Fruit fly (Drosophila melanogaster): ENCODE data around the gene Hcs.
A peak's percentile ranks its signal among the peaks of the same experiment; 100 is the strongest.

Hcs gene

dm6 chr3R:5482790-5483189 is 8.1 kb downstream of the Hcs start:
- TF ChIP-seq Hmr (GFP tag; optimal IDR thresholded peaks at IDR 0.05) (no peak), Ets65A (GFP tag) (peak; percentile 82), CG32532 (GFP tag; IDR thresholded peaks at IDR 0.05) (no peak), usp (GFP tag; optimal IDR thresholded peaks at IDR 0.05) (no peak), chinmo (GFP tag; IDR thresholded peaks at IDR 0.05; ENCODE audit: partially characterized antibody) (no peak), Mrtf (GFP tag; IDR thresholded peaks at IDR 0.05) (no peak), CG12104 (GFP tag; optimal IDR thresholded peaks at IDR 0.05) (no peak), CG3838 (GFP tag; optimal IDR thresholded peaks at IDR 0.05) (no peak)

dm6 chr3R:5483488-5484109 is 8.9 kb downstream of the Hcs start, which contains the start of gene ksr:
TSS of gene ksr (minus strand) at chr3R:5483906.
- TF ChIP-seq gcm (GFP tag; optimal IDR thresholded peaks at IDR 0.05) (no peak), chm (GFP tag; IDR thresholded peaks at IDR 0.05) (peak; percentile 32; the same call in 1 of the 2 replicates), Jarid2 (GFP tag; optimal IDR thresholded peaks at IDR 0.05) (peak; percentile 2), CG9932 (GFP tag; IDR thresholded peaks at IDR 0.05) (peak; percentile 19; the same call in 1 of the 2 replicates), CG13624 (GFP tag; optimal IDR thresholded peaks at IDR 0.05) (no peak), CG15514 (GFP tag; optimal IDR thresholded peaks at IDR 0.05) (peak; percentile 19), oc (tag; optimal IDR thresholded peaks at IDR 0.05) (no peak), Bgb (GFP tag; IDR thresholded peaks at IDR 0.05; ENCODE audit: partially characterized antibody) (peak; percentile 29; the same call in 1 of the 2 replicates), nmo (GFP tag; optimal IDR thresholded peaks at IDR 0.05) (peak; percentile 37), CG17802 (tag; optimal IDR thresholded peaks at IDR 0.05) (peak; percentile 18), vvl (GFP tag; IDR thresholded peaks at IDR 0.05) (peak; percentile 34; the same call in 1 of the 2 replicates), CG7963 (GFP tag; IDR thresholded peaks at IDR 0.05; ENCODE audit: partially characterized antibody) (0 out of 3 replicates have a peak, but pooled peaks have one; percentile 6), MESR4 (GFP tag; optimal IDR thresholded peaks at IDR 0.05) (peak; percentile 98), CG10462 (GFP tag; optimal IDR thresholded peaks at IDR 0.05) (peak; percentile 5), lola (GFP tag; optimal IDR thresholded peaks at IDR 0.05) (peak in 1 of 3 experiments; percentile 29), Fer1 (GFP tag; optimal IDR thresholded peaks at IDR 0.05) (peak; percentile 28), gfzf (GFP tag; optimal IDR thresholded peaks at IDR 0.05) (peak; percentile 69), tgo (GFP tag; IDR thresholded peaks at IDR 0.05) (peak; percentile 51; the same call in 1 of the 3 replicates), MBD-R2 (GFP tag; IDR thresholded peaks at IDR 0.05) (peak; percentile 80), dpn (GFP tag; optimal IDR thresholded peaks at IDR 0.05) (peak in 1 of 2 experiments; percentile 10), rib (GFP tag; IDR thresholded peaks at IDR 0.05) (no peak), CG4360 (GFP tag; IDR thresholded peaks at IDR 0.05) (peak; percentile 27; the same call in 1 of the 2 replicates), CoRest (tag; optimal IDR thresholded peaks at IDR 0.05) (peak; percentile 33), hkb (optimal IDR thresholded peaks at IDR 0.05) (no peak), hkb (GFP tag; IDR thresholded peaks at IDR 0.05) (0 out of 2 replicates have a peak, but pooled peaks have one; percentile 19), CG10267 (tag; optimal IDR thresholded peaks at IDR 0.05) (peak; percentile 74), CG5953 (GFP tag; IDR thresholded peaks at IDR 0.05) (no peak), Sin3A (optimal IDR thresholded peaks at IDR 0.05) (peak; percentile 13), CG13287 (GFP tag; IDR thresholded peaks at IDR 0.05; ENCODE audit: partially characterized antibody) (peak; percentile 21; the same call in 1 of the 2 replicates), Dll (GFP tag; IDR thresholded peaks at IDR 0.05; ENCODE audit: partially characterized antibody) (0 out of 4 replicates have a peak, but pooled peaks have one; percentile 18), CG11695 (GFP tag; IDR thresholded peaks at IDR 0.05) (peak; percentile 22; the same call in 1 of the 3 replicates), CG10274 (GFP tag; optimal IDR thresholded peaks at IDR 0.05) (no peak), CG30403 (GFP tag; optimal IDR thresholded peaks at IDR 0.05) (peak; percentile 31), Lhr (GFP tag; optimal IDR thresholded peaks at IDR 0.05) (no peak), CG17829 (tag; optimal IDR thresholded peaks at IDR 0.05) (peak; percentile 64), tll (GFP tag; optimal IDR thresholded peaks at IDR 0.05) (no peak), Rfx (GFP tag; IDR thresholded peaks at IDR 0.05) (peak; percentile 17; the same call in 1 of the 2 replicates), sens (GFP tag) (peak; percentile 74), az2 (GFP tag; optimal IDR thresholded peaks at IDR 0.05) (no peak), CG2712 (tag; optimal IDR thresholded peaks at IDR 0.05) (peak; percentile 68)

Data from whole organism, embryonic.